Fruit fly (Drosophila melanogaster): ENCODE measurements around the gene CG16974.
A peak's percentile ranks its signal among the peaks of the same experiment; 100 is the strongest.

Gene CG16974

dm6 chr2L:13176701-13177249 is 15.0 kb downstream of the CG16974 start, which contains the start of the genes Sfmbt and CG5439 (continued):
- TF ChIP-seq gem (tag; optimal IDR thresholded peaks at IDR 0.05) = no peak
- TF ChIP-seq CG6791 (GFP tag; IDR thresholded peaks at IDR 0.05; ENCODE audit: partially characterized antibody) = 0 out of 3 replicates have a peak, but pooled peaks have one; percentile 35
- TF ChIP-seq CG9437 (GFP tag; optimal IDR thresholded peaks at IDR 0.05) = peak; percentile 29
- TF ChIP-seq dpn (GFP tag; optimal IDR thresholded peaks at IDR 0.05) = peak; percentile 85
- TF ChIP-seq bab2 (GFP tag; optimal IDR thresholded peaks at IDR 0.05) = peak; percentile 82
- TF ChIP-seq CG12155 (GFP tag; optimal IDR thresholded peaks at IDR 0.05) = peak; percentile 81
- TF ChIP-seq dmrt11E (tag; optimal IDR thresholded peaks at IDR 0.05) = peak; percentile 65
- TF ChIP-seq CG2678 (tag; optimal IDR thresholded peaks at IDR 0.05) = no peak
- peak; percentile 73 for TF ChIP-seq CG4820 (GFP tag; optimal IDR thresholded peaks at IDR 0.05)
- TF ChIP-seq CG7987 (GFP tag; optimal IDR thresholded peaks at IDR 0.05) = peak; percentile 15
- TF ChIP-seq CG10147 (GFP tag; optimal IDR thresholded peaks at IDR 0.05) = no peak
- TF ChIP-seq wor (GFP tag; IDR thresholded peaks at IDR 0.05) = 0 out of 2 replicates have a peak, but pooled peaks have one; percentile 28
- TF ChIP-seq CG32767 (GFP tag; IDR thresholded peaks at IDR 0.05) = no peak
- TF ChIP-seq CG8765 (GFP tag; IDR thresholded peaks at IDR 0.05) = 0 out of 2 replicates have a peak, but pooled peaks have one; percentile 33
- TF ChIP-seq rib (GFP tag; IDR thresholded peaks at IDR 0.05) = peak; percentile 85
- no peak for TF ChIP-seq usp (GFP tag; optimal IDR thresholded peaks at IDR 0.05)
- TF ChIP-seq CG31365 (tag; optimal IDR thresholded peaks at IDR 0.05) = no peak
- TF ChIP-seq E2f1 (GFP tag; IDR thresholded peaks at IDR 0.05) = peak; percentile 61
- no peak; the same call in 1 of the 2 replicates for TF ChIP-seq Taf1 (GFP tag; IDR thresholded peaks at IDR 0.05)
- peak; percentile 39 for TF ChIP-seq CG8089 (GFP tag; optimal IDR thresholded peaks at IDR 0.05)
- peak; percentile 77 for TF ChIP-seq lbe (GFP tag; optimal IDR thresholded peaks at IDR 0.05)
- TF ChIP-seq CG4404 (GFP tag; IDR thresholded peaks at IDR 0.05) = peak; percentile 49; the same call in 1 of the 2 replicates
- no peak for TF ChIP-seq sr (GFP tag; IDR thresholded peaks at IDR 0.05)
- peak; percentile 50; the same call in 1 of the 3 replicates for TF ChIP-seq CG6175 (GFP tag; IDR thresholded peaks at IDR 0.05)
- no peak for TF ChIP-seq CG17359 (tag; optimal IDR thresholded peaks at IDR 0.05)
- TF ChIP-seq CG17829 (tag; optimal IDR thresholded peaks at IDR 0.05) = peak; percentile 80
- no peak for TF ChIP-seq aop (GFP tag; IDR thresholded peaks at IDR 0.05)
- TF ChIP-seq ara (GFP tag; IDR thresholded peaks at IDR 0.05) = no peak
- no peak for TF ChIP-seq B-H2 (GFP tag; optimal IDR thresholded peaks at IDR 0.05)
- TF ChIP-seq CG30020 (tag; optimal IDR thresholded peaks at IDR 0.05) = peak; percentile 83
- no peak for TF ChIP-seq Kr (GFP tag; optimal IDR thresholded peaks at IDR 0.05)
- peak; percentile 46 for TF ChIP-seq CG10462 (GFP tag; optimal IDR thresholded peaks at IDR 0.05)
- TF ChIP-seq bbx (GFP tag; IDR thresholded peaks at IDR 0.05; ENCODE audit: partially characterized antibody) = no peak
- peak; percentile 62 for TF ChIP-seq CG15514 (GFP tag; optimal IDR thresholded peaks at IDR 0.05)
- no peak for TF ChIP-seq Eip74EF (GFP tag; optimal IDR thresholded peaks at IDR 0.05)
- no peak for TF ChIP-seq CG7963 (GFP tag; IDR thresholded peaks at IDR 0.05; ENCODE audit: partially characterized antibody)
- TF ChIP-seq CG13123 (GFP tag; optimal IDR thresholded peaks at IDR 0.05) = peak; percentile 29
- no peak for TF ChIP-seq exex (tag; optimal IDR thresholded peaks at IDR 0.05)
- peak in 1 of 3 experiments; percentile 30 for TF ChIP-seq Stat92E (GFP tag; optimal IDR thresholded peaks at IDR 0.05)
- TF ChIP-seq ro (GFP tag; IDR thresholded peaks at IDR 0.05) = no peak
- TF ChIP-seq Trl (optimal IDR thresholded peaks at IDR 0.05) = no peak
- peak; percentile 82 for TF ChIP-seq Trl (GFP tag; optimal IDR thresholded peaks at IDR 0.05)
- TF ChIP-seq CG17328 (GFP tag; IDR thresholded peaks at IDR 0.05) = no peak
- TF ChIP-seq CG11695 (GFP tag; IDR thresholded peaks at IDR 0.05) = 0 out of 3 replicates have a peak, but pooled peaks have one; percentile 20
- peak; percentile 77 for TF ChIP-seq Rfx (GFP tag; IDR thresholded peaks at IDR 0.05)
- TF ChIP-seq knrl (GFP tag; IDR thresholded peaks at IDR 0.05; ENCODE audit: partially characterized antibody) = peak; percentile 62
- no peak for TF ChIP-seq pros (GFP tag; optimal IDR thresholded peaks at IDR 0.05)
- peak; percentile 86 for TF ChIP-seq mam (GFP tag; optimal IDR thresholded peaks at IDR 0.05)
- no peak for TF ChIP-seq CG1603 (tag; optimal IDR thresholded peaks at IDR 0.05)
- 0 out of 3 replicates have a peak, but pooled peaks have one; percentile 26 for TF ChIP-seq Optix (GFP tag; IDR thresholded peaks at IDR 0.05)
